Worm (Caenorhabditis elegans): ENCODE measurements around the gene H03E18.2.
A peak's percentile ranks its signal among the peaks of the same experiment; 100 is the strongest.

H03E18.2 gene

ce11 chrX:8556614-8557196, 36.4 kb upstream of the H03E18.2 start, which contains the start of gene utx-1:
TSS of gene utx-1 (plus strand) at chrX:8557146.
- TF ChIP-seq pag-3 (tag; optimal IDR thresholded peaks at IDR 0.05; ENCODE audit: borderline replicate concordance), result no peak
- no peak for TF ChIP-seq ttx-3 (tag; optimal IDR thresholded peaks at IDR 0.05)
- TF ChIP-seq pat-9 (tag; optimal IDR thresholded peaks at IDR 0.05), result no peak
- no peak for TF ChIP-seq ahr-1 (tag; optimal IDR thresholded peaks at IDR 0.05)
- TF ChIP-seq nfya-1 (tag; optimal IDR thresholded peaks at IDR 0.05), result peak; percentile 62
- no peak for TF ChIP-seq fax-1 (tag; optimal IDR thresholded peaks at IDR 0.05)
- peak; percentile 17 for TF ChIP-seq ceh-14 (tag; optimal IDR thresholded peaks at IDR 0.05)
- TF ChIP-seq ceh-2 (tag; optimal IDR thresholded peaks at IDR 0.05), result peak; percentile 35
- TF ChIP-seq eyg-1 (tag; optimal IDR thresholded peaks at IDR 0.05), result no peak
- TF ChIP-seq ceh-9 (tag; optimal IDR thresholded peaks at IDR 0.05), result no peak
- no peak for TF ChIP-seq ets-4 (tag; optimal IDR thresholded peaks at IDR 0.05)
- no peak for TF ChIP-seq nhr-232 (tag; optimal IDR thresholded peaks at IDR 0.05)
- TF ChIP-seq pha-2 (tag; optimal IDR thresholded peaks at IDR 0.05), result no peak
- TF ChIP-seq elt-2 (tag; optimal IDR thresholded peaks at IDR 0.05), result peak; percentile 13
- no peak for TF ChIP-seq hlh-8 (tag; optimal IDR thresholded peaks at IDR 0.05)
- TF ChIP-seq ceh-22 (tag; optimal IDR thresholded peaks at IDR 0.05), result no peak
- TF ChIP-seq unc-42 (tag; optimal IDR thresholded peaks at IDR 0.05), result peak; percentile 42
- TF ChIP-seq ceh-48 (tag; optimal IDR thresholded peaks at IDR 0.05), result peak; percentile 39
- TF ChIP-seq Y22D7AL.16 (tag; optimal IDR thresholded peaks at IDR 0.05), result no peak
- no peak for TF ChIP-seq hlh-15 (tag; optimal IDR thresholded peaks at IDR 0.05)
- no peak for TF ChIP-seq lim-6 (tag; optimal IDR thresholded peaks at IDR 0.05)
- TF ChIP-seq mec-3 (tag; optimal IDR thresholded peaks at IDR 0.05; ENCODE audit: borderline replicate concordance), result no peak
- TF ChIP-seq ztf-16 (tag; optimal IDR thresholded peaks at IDR 0.05), result peak; percentile 19
- peak; percentile 17 for TF ChIP-seq fkh-6 (tag; optimal IDR thresholded peaks at IDR 0.05)
- peak; percentile 24 for TF ChIP-seq unc-55 (GFP tag; optimal IDR thresholded peaks at IDR 0.05)
- no peak for TF ChIP-seq unc-86 (tag; optimal IDR thresholded peaks at IDR 0.05)
- no peak for TF ChIP-seq rnt-1 (tag; optimal IDR thresholded peaks at IDR 0.05)
- TF ChIP-seq syd-9 (tag; optimal IDR thresholded peaks at IDR 0.05), result no peak
- no peak for TF ChIP-seq K02D7.2 (tag; optimal IDR thresholded peaks at IDR 0.05)
- TF ChIP-seq lin-11 (tag; optimal IDR thresholded peaks at IDR 0.05), result no peak
- no peak for TF ChIP-seq elt-4 (tag; optimal IDR thresholded peaks at IDR 0.05)
- no peak for TF ChIP-seq nhr-11 (tag; optimal IDR thresholded peaks at IDR 0.05)
- no peak for TF ChIP-seq ama-1 (optimal IDR thresholded peaks at IDR 0.05)
- TF ChIP-seq C08G9.2 (tag; optimal IDR thresholded peaks at IDR 0.05), result no peak
- TF ChIP-seq unc-3 (GFP tag; conservative IDR thresholded peaks at IDR 0.05), result no peak
- TF ChIP-seq unc-3 (tag; optimal IDR thresholded peaks at IDR 0.05), result no peak
- TF ChIP-seq che-1 (tag; optimal IDR thresholded peaks at IDR 0.05), result no peak
- TF ChIP-seq ceh-45 (GFP tag; IDR thresholded peaks at IDR 0.05), result no peak
- TF ChIP-seq hlh-30 (tag; optimal IDR thresholded peaks at IDR 0.05; ENCODE audit: insufficient read depth), result peak; percentile 35
- no peak for TF ChIP-seq pax-1 (tag; optimal IDR thresholded peaks at IDR 0.05)
- no peak for TF ChIP-seq F13H6.1 (tag; optimal IDR thresholded peaks at IDR 0.05)
- no peak for TF ChIP-seq ceh-18 (tag; optimal IDR thresholded peaks at IDR 0.05)
- TF ChIP-seq ref-2 (tag; optimal IDR thresholded peaks at IDR 0.05), result peak; percentile 50
- no peak for TF ChIP-seq zip-5 (tag; optimal IDR thresholded peaks at IDR 0.05)
- TF ChIP-seq C38D4.7 (GFP tag; optimal IDR thresholded peaks at IDR 0.05), result no peak
- TF ChIP-seq ceh-24 (tag; optimal IDR thresholded peaks at IDR 0.05), result no peak
- TF ChIP-seq ceh-19 (GFP tag; optimal IDR thresholded peaks at IDR 0.05), result no peak
- TF ChIP-seq ceh-34 (tag; optimal IDR thresholded peaks at IDR 0.05), result peak; percentile 44
- no peak for TF ChIP-seq pqm-1 (tag; optimal IDR thresholded peaks at IDR 0.05)
- TF ChIP-seq dmd-4 (tag; optimal IDR thresholded peaks at IDR 0.05; ENCODE audit: borderline replicate concordance), result no peak
- no peak for TF ChIP-seq fkh-10 (GFP tag; optimal IDR thresholded peaks at IDR 0.05)
- TF ChIP-seq odd-2 (tag; optimal IDR thresholded peaks at IDR 0.05), result no peak
- TF ChIP-seq K09A11.1 (tag; optimal IDR thresholded peaks at IDR 0.05; ENCODE audit: insufficient read depth), result no peak
- TF ChIP-seq hlh-6 (tag; optimal IDR thresholded peaks at IDR 0.05), result peak; percentile 57
